Worm (Caenorhabditis elegans): ENCODE data around the gene tcc-1.
"Not testable (repeated sequence)": the region's sequence is repeated elsewhere in the genome, so short reads cannot be mapped to it uniquely, and the experiment has no call there.

- TF ChIP-seq flt-1, ztf-23 (GFP tag; IDR thresholded peaks at IDR 0.05): not testable (repeated sequence)
Observed at ce11 chrV:17893959-17894358, 38.2 kb upstream of the tcc-1 start, which contains the start of gene C06H5.11.

Data from whole organism, midembryonic.